Fruit fly (Drosophila melanogaster) whole organism, embryonic: ENCODE data around the gene RtcB.

Experiments
- ATbp ChIP-seq: fragments of 200-800 bp; sonication (Bioruptor generic); optimal IDR thresholded peaks from 2 replicates; lab custom pipeline; 2017; ENCODE audit warnings: missing biosample characterization, mild to moderate bottlenecking, missing genetic modification characterization, missing genetic modification reagents
- Ada2b ChIP-seq: fragments of 200-800 bp; sonication (Bioruptor generic); IDR thresholded peaks from 2 replicates; pipeline ENCODE4 v1.3.6; 2022; ENCODE audit warnings: missing biosample characterization, missing genetic modification characterization
- Aef1 ChIP-seq: fragments of 200-800 bp; sonication (Bioruptor generic); IDR thresholded peaks from 3 replicates; pipeline ENCODE4 v1.3.6; 2022; ENCODE audit warnings: missing biosample characterization, missing genetic modification characterization
- Asciz ChIP-seq: fragments of 200-800 bp; sonication (Bioruptor generic); optimal IDR thresholded peaks from 2 replicates; lab custom pipeline; 2017; ENCODE audit warnings: missing biosample characterization, mild to moderate bottlenecking, missing genetic modification characterization, missing genetic modification reagents
- Bteb2 ChIP-seq: fragments of 200-800 bp; sonication (Bioruptor generic); optimal IDR thresholded peaks from 2 replicates; lab custom pipeline; 2016; ENCODE audit warnings: missing biosample characterization, missing genetic modification characterization
- CG11456 ChIP-seq: fragments of 200-800 bp; sonication (Bioruptor generic); IDR thresholded peaks from 3 replicates; pipeline ENCODE4 v1.3.6; 2022; ENCODE audit warnings: missing biosample characterization, missing genetic modification characterization
- CG11560 ChIP-seq: fragments of 200-800 bp; sonication (Bioruptor generic); IDR thresholded peaks from 3 replicates; pipeline ENCODE4 v1.3.6; 2022; ENCODE audit warnings: missing biosample characterization, missing genetic modification characterization
- CG12104 ChIP-seq: fragments of 200-800 bp; sonication (Bioruptor generic); optimal IDR thresholded peaks from 3 replicates; lab custom pipeline; 2016; ENCODE audit warnings: missing biosample characterization, missing genetic modification characterization
- CG13296 ChIP-seq: fragments of 200-800 bp; sonication (Bioruptor generic); optimal IDR thresholded peaks from 3 replicates; lab custom pipeline; 2018; ENCODE audit warnings: missing biosample characterization, mild to moderate bottlenecking, missing genetic modification characterization
- CG13424 ChIP-seq: fragments of 200-800 bp; sonication (Bioruptor generic); optimal IDR thresholded peaks from 2 replicates; lab custom pipeline; 2019; ENCODE audit warnings: missing biosample characterization, mild to moderate bottlenecking, missing genetic modification characterization, moderate library complexity
- CG1529 ChIP-seq: fragments of 200-800 bp; sonication (Bioruptor generic); optimal IDR thresholded peaks from 3 replicates; lab custom pipeline; 2018; ENCODE audit warnings: missing biosample characterization, missing genetic modification characterization
- CG17328 ChIP-seq: fragments of 200-800 bp; sonication (Bioruptor generic); IDR thresholded peaks from 2 replicates; pipeline ENCODE4 v1.3.6; 2022; ENCODE audit warnings: missing biosample characterization, missing genetic modification characterization
- CG18011 ChIP-seq: fragments of 200-800 bp; sonication (Bioruptor generic); optimal IDR thresholded peaks from 2 replicates; lab custom pipeline; 2017; ENCODE audit warnings: missing biosample characterization, missing genetic modification characterization, mild to moderate bottlenecking, moderate library complexity, missing genotype
- CG1832 ChIP-seq: fragments of 200-800 bp; sonication (Bioruptor generic); optimal IDR thresholded peaks from 2 replicates; lab custom pipeline; 2017; ENCODE audit warnings: missing biosample characterization, mild to moderate bottlenecking, missing genetic modification characterization, inconsistent platforms
- CG3065 ChIP-seq: fragments of 200-800 bp; sonication (Bioruptor generic); optimal IDR thresholded peaks from 2 replicates; lab custom pipeline; 2016; ENCODE audit warnings: missing biosample characterization, missing genetic modification characterization
- CG3281 ChIP-seq: fragments of 200-800 bp; sonication (Bioruptor generic); optimal IDR thresholded peaks from 3 replicates; lab custom pipeline; 2017; ENCODE audit warnings: missing biosample characterization, mild to moderate bottlenecking, missing genetic modification characterization
- CG42726 ChIP-seq: fragments of 200-800 bp; sonication (Bioruptor generic); IDR thresholded peaks from 2 replicates; pipeline ENCODE4 v1.3.6; 2022; ENCODE audit warnings: missing biosample characterization, missing genetic modification characterization; ENCODE audit not compliant: partially characterized antibody
- CG4707 ChIP-seq: fragments of 200-800 bp; sonication (Bioruptor generic); optimal IDR thresholded peaks from 2 replicates; lab custom pipeline; 2018; ENCODE audit warnings: missing biosample characterization, mild to moderate bottlenecking, missing genetic modification characterization, moderate library complexity
- CG6654 ChIP-seq: fragments of 200-800 bp; sonication (Bioruptor generic); optimal IDR thresholded peaks from 2 replicates; lab custom pipeline; 2017; ENCODE audit warnings: missing biosample characterization, mild to moderate bottlenecking, missing genetic modification characterization
- CG6765 ChIP-seq: fragments of 200-800 bp; sonication (Bioruptor generic); optimal IDR thresholded peaks from 3 replicates; lab custom pipeline; 2017; ENCODE audit warnings: missing biosample characterization, mild to moderate bottlenecking, missing genetic modification characterization
- CoRest ChIP-seq: fragments of 200-800 bp; sonication (Bioruptor generic); optimal IDR thresholded peaks from 3 replicates; lab custom pipeline; 2018; ENCODE audit warnings: missing biosample characterization, mild to moderate bottlenecking, missing genetic modification characterization, moderate library complexity
- D19A ChIP-seq: fragments of 200-800 bp; optimal IDR thresholded peaks from 3 replicates; lab custom pipeline; 2019; ENCODE audit warnings: missing biosample characterization, mild to moderate bottlenecking, missing genetic modification characterization, moderate library complexity
- Deaf1 ChIP-seq: fragments of 200-800 bp; optimal IDR thresholded peaks from 3 replicates; lab custom pipeline; 2019; ENCODE audit warnings: missing biosample characterization, mild to moderate bottlenecking, missing genetic modification characterization, moderate library complexity
- E2f1 ChIP-seq: fragments of 200-800 bp; sonication (Bioruptor generic); IDR thresholded peaks from 2 replicates; pipeline ENCODE4 v1.3.6; 2022; ENCODE audit warnings: missing biosample characterization, missing genetic modification characterization
- HmgZ ChIP-seq: fragments of 200-800 bp; sonication (Bioruptor generic); optimal IDR thresholded peaks from 2 replicates; lab custom pipeline; 2018; ENCODE audit warnings: missing biosample characterization, mild to moderate bottlenecking, missing genetic modification characterization
- Med ChIP-seq: fragments of 200-800 bp; sonication (Bioruptor generic); peaks from one replicate; lab custom pipeline; 2016; ENCODE audit warnings: missing biosample characterization, missing genetic modification characterization, mild to moderate bottlenecking, inconsistent platforms, moderate library complexity
- Mes4 ChIP-seq: fragments of 200-800 bp; sonication (Bioruptor generic); optimal IDR thresholded peaks from 2 replicates; lab custom pipeline; 2016; ENCODE audit warnings: missing biosample characterization, missing genetic modification characterization
- Opbp ChIP-seq: fragments of 200-800 bp; sonication (Bioruptor generic); IDR thresholded peaks from 3 replicates; pipeline ENCODE4 v1.3.6; 2022; ENCODE audit warnings: missing biosample characterization, missing genetic modification characterization; ENCODE audit not compliant: partially characterized antibody
- Rx ChIP-seq: fragments of 200-800 bp; sonication (Bioruptor generic); IDR thresholded peaks from 2 replicates; pipeline ENCODE4 v1.3.6; 2022; ENCODE audit warnings: missing biosample characterization, missing genetic modification characterization
- Sox102F ChIP-seq: fragments of 200-800 bp; sonication (Bioruptor generic); optimal IDR thresholded peaks from 2 replicates; lab custom pipeline; 2018; ENCODE audit warnings: missing biosample characterization, mild to moderate bottlenecking, missing genetic modification characterization, moderate library complexity
- ash1 ChIP-seq: fragments of 200-800 bp; sonication (Bioruptor generic); optimal IDR thresholded peaks from 2 replicates; lab custom pipeline; 2018; ENCODE audit warnings: missing biosample characterization, mild to moderate bottlenecking, missing genetic modification characterization
- bcd ChIP-seq: fragments of 200-800 bp; sonication (Bioruptor generic); optimal IDR thresholded peaks from 2 replicates; lab custom pipeline; 2017; ENCODE audit warnings: missing biosample characterization, mild to moderate bottlenecking, missing genetic modification characterization
- cas ChIP-seq: fragments of 200-800 bp; sonication (Bioruptor generic); IDR thresholded peaks from 2 replicates; pipeline ENCODE4 v1.3.6; 2022; ENCODE audit warnings: missing biosample characterization, missing genetic modification characterization
- chinmo ChIP-seq: fragments of 200-800 bp; sonication (Bioruptor generic); IDR thresholded peaks from 4 replicates; pipeline ENCODE4 v1.3.6; 2022; ENCODE audit warnings: missing biosample characterization, missing genetic modification characterization; ENCODE audit not compliant: partially characterized antibody
- cwo ChIP-seq: fragments of 200-800 bp; sonication (Bioruptor generic); optimal IDR thresholded peaks from 3 replicates; lab custom pipeline; 2017; ENCODE audit warnings: missing biosample characterization, missing genetic modification characterization, mild to moderate bottlenecking, moderate library complexity, missing genetic modification reagents
- exex ChIP-seq: fragments of 200-800 bp; sonication (Bioruptor generic); optimal IDR thresholded peaks from 4 replicates; lab custom pipeline; 2018; ENCODE audit warnings: missing biosample characterization, mild to moderate bottlenecking, missing genetic modification characterization, moderate library complexity
- ftz-f1 ChIP-seq: fragments of 200-800 bp; sonication (Bioruptor generic); optimal IDR thresholded peaks from 2 replicates; lab custom pipeline; 2016; ENCODE audit warnings: missing biosample characterization, missing genetic modification characterization
- gsb ChIP-seq: fragments of 200-800 bp; sonication (Bioruptor generic); IDR thresholded peaks from 2 replicates; pipeline ENCODE4 v1.3.6; 2022; ENCODE audit warnings: missing biosample characterization, missing genetic modification characterization
- maf-S ChIP-seq: fragments of 200-800 bp; sonication (Bioruptor generic); optimal IDR thresholded peaks from 2 replicates; lab custom pipeline; 2016; ENCODE audit warnings: missing biosample characterization, missing genetic modification characterization
- pan ChIP-seq, 4 experiments: fragments of >200 bp in 3 of 4; fragments of 200-800 bp in 1 of 4; sonication (Bioruptor generic) in 1 of 4; optimal IDR thresholded peaks in 3 of 4; IDR thresholded peaks in 1 of 4; 2 replicates each; pipeline versions ENCODE4 v1.3.6 to Lab custom; 2017 to 2022; ENCODE audit warnings: missing biosample characterization in 2 of 4, missing genetic modification characterization in 2 of 4, mixed read lengths in 1 of 4
- prd ChIP-seq, 3 experiments: fragments of >200 bp in 2 of 3; fragments of 200-800 bp in 1 of 3; sonication (Bioruptor generic) in 1 of 3; optimal IDR thresholded peaks in 2 of 3; IDR thresholded peaks in 1 of 3; 2 replicates in 2 of 3; 3 replicates in 1 of 3; pipeline versions ENCODE4 v1.3.6 to Lab custom; 2017 to 2022; ENCODE audit warnings: missing biosample characterization in 1 of 3, missing genetic modification characterization in 1 of 3
- shn ChIP-seq: fragments of 200-800 bp; sonication (Bioruptor generic); optimal IDR thresholded peaks from 3 replicates; lab custom pipeline; 2016; ENCODE audit warnings: missing biosample characterization, missing genetic modification characterization
- sim ChIP-seq: fragments of 200-800 bp; sonication (Bioruptor generic); IDR thresholded peaks from 2 replicates; pipeline ENCODE4 v1.3.6; 2022; ENCODE audit warnings: missing biosample characterization, missing genetic modification characterization
- sob ChIP-seq: fragments of 200-800 bp; sonication (Bioruptor generic); IDR thresholded peaks from 2 replicates; pipeline ENCODE4 v1.3.6; 2022; ENCODE audit warnings: missing biosample characterization, missing genetic modification characterization
- sug ChIP-seq: fragments of 200-800 bp; optimal IDR thresholded peaks from 2 replicates; lab custom pipeline; 2019; ENCODE audit warnings: missing biosample characterization, mild to moderate bottlenecking, missing genetic modification characterization, moderate library complexity
- trem ChIP-seq: fragments of 200-800 bp; optimal IDR thresholded peaks from 3 replicates; lab custom pipeline; 2019; ENCODE audit warnings: missing biosample characterization, mild to moderate bottlenecking, missing genetic modification characterization, moderate library complexity
- vvl ChIP-seq: fragments of 200-800 bp; sonication (Bioruptor generic); IDR thresholded peaks from 2 replicates; pipeline ENCODE4 v1.3.6; 2022; ENCODE audit warnings: missing biosample characterization, missing genetic modification characterization

RtcB gene

DNA sequence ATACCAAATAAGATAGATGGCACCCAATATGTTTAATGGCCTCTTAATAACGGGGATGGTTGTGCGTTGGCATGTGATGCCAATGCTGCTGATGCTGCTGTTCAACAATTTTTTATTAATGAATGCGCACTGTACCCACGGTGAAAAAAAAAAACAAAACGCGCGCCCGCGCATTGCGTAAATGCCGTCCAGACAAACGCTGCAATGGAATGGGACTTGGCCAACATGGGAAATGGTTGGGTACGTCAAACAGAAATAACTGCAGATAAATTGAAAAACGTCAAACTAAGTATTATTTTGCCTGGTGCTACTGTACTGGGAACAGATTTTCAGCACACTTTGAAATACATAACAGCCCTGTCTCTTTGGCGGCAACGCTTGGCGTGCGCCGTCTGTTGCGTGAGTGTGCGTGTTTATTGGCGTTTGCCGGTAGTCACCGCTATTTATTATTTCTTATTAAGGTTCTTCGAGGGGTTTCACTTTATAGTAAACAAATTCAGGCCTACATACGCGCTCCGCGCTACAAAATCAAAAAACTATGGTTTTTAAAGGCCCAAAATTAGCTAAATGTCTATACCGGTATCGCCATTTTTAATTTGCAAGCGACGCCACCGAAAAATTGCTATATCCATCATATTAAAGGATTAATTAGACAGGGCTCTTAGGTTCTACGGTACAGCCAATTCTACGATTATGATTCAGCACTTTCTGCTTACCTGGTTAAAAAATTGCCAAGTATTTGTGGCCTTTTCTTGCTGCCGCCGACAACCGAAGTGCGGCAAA lies 22.3 kb downstream of the RtcB start (continued):
- TF ChIP-seq gsb (GFP tag; lab: Robert Waterston, UW): no peak
- TF ChIP-seq CG6654: no peak
- 0 out of 2 replicates have a peak, but pooled peaks have one; percentile 29 for TF ChIP-seq sob (GFP tag; lab: Robert Waterston, UW)
- TF ChIP-seq CG3065: no peak
- no peak for TF ChIP-seq maf-S (GFP tag; lab: Kevin White, UChicago)
- no peak for TF ChIP-seq ftz-f1 (GFP tag; lab: Kevin White, UChicago)
- TF ChIP-seq CG3281 (GFP tag; lab: Kevin White, UChicago): peak; percentile 99
- no peak for TF ChIP-seq CG17328 (GFP tag; lab: Robert Waterston, UW)
- TF ChIP-seq CG11456 (GFP tag; lab: Robert Waterston, UW): 0 out of 3 replicates have a peak, but pooled peaks have one; percentile 22
- TF ChIP-seq Aef1: no peak
- no peak for TF ChIP-seq shn (GFP tag; lab: Kevin White, UChicago)
- TF ChIP-seq CG18011: no peak
- peak; percentile 24 for TF ChIP-seq Sox102F (GFP tag; lab: Kevin White, UChicago)
- TF ChIP-seq CG1529 (GFP tag; lab: Kevin White, UChicago): no peak
- no peak for TF ChIP-seq pan (optimal IDR thresholded peaks at IDR 0.05; lab: Kevin White, UChicago)
- TF ChIP-seq pan (GFP tag; optimal IDR thresholded peaks at IDR 0.05 in 1 of 2, IDR thresholded peaks at IDR 0.05 in 1 of 2): peak in 1 of 2 experiments; percentile 26
- TF ChIP-seq Mes4: no peak
- no peak for TF ChIP-seq sug
- TF ChIP-seq Rx (GFP tag; lab: Robert Waterston, UW): no peak; the same call in 1 of the 2 replicates
- TF ChIP-seq Asciz (GFP tag; lab: Kevin White, UChicago): no peak
- no peak for TF ChIP-seq CG13424 (tag; lab: Kevin White, UChicago)
- no peak for TF ChIP-seq sim (GFP tag; lab: Robert Waterston, UW)
- TF ChIP-seq cas (GFP tag; lab: Robert Waterston, UW): no peak
- no peak for TF ChIP-seq trem (tag; lab: Kevin White, UChicago)
- no peak for TF ChIP-seq exex (tag; lab: Kevin White, UChicago)
- no peak for TF ChIP-seq CG6765 (GFP tag; lab: Kevin White, UChicago)
- no peak for TF ChIP-seq CG42726 (GFP tag; lab: Robert Waterston, UW)
- no peak; the same call in 1 of the 3 replicates for TF ChIP-seq Opbp
- TF ChIP-seq D19A (tag; lab: Kevin White, UChicago): no peak
- no peak for TF ChIP-seq HmgZ
- 0 out of 2 replicates have a peak, but pooled peaks have one; percentile 30 for TF ChIP-seq vvl (GFP tag; lab: Robert Waterston, UW)
- TF ChIP-seq ATbp (GFP tag; lab: Kevin White, UChicago): no peak
- TF ChIP-seq bcd: no peak
- no peak for TF ChIP-seq prd (optimal IDR thresholded peaks at IDR 0.05; lab: Kevin White, UChicago)
- peak; percentile 26; the same call in 2 of the 3 replicates for TF ChIP-seq prd (GFP tag; IDR thresholded peaks at IDR 0.05; lab: Robert Waterston, UW)
- 0 out of 2 replicates have a peak, but pooled peaks have one; percentile 13 for TF ChIP-seq Ada2b
- TF ChIP-seq CG4707 (GFP tag; lab: Kevin White, UChicago): no peak
- TF ChIP-seq CG1832 (GFP tag; lab: Kevin White, UChicago): no peak
- TF ChIP-seq E2f1: 0 out of 2 replicates have a peak, but pooled peaks have one; percentile 33
- TF ChIP-seq Med (GFP tag; lab: Kevin White, UChicago): peak; percentile 63
- TF ChIP-seq Deaf1 (tag; lab: Kevin White, UChicago): no peak
- no peak for TF ChIP-seq chinmo (GFP tag; lab: Robert Waterston, UW)
- peak; percentile 1 for TF ChIP-seq CoRest (tag; lab: Kevin White, UChicago)
- TF ChIP-seq Bteb2 (GFP tag; lab: Kevin White, UChicago): no peak
- peak; percentile 2 for TF ChIP-seq CG13296
- no peak for TF ChIP-seq ash1 (GFP tag; lab: Kevin White, UChicago)
- no peak for TF ChIP-seq cwo (GFP tag; lab: Kevin White, UChicago)
- TF ChIP-seq CG11560 (tag; lab: Robert Waterston, UW): no peak
- TF ChIP-seq CG12104: no peak
